Fruit fly (Drosophila melanogaster): ENCODE measurements around the gene Ets96B.

dm6 chr3R:24841635-24842034 lies 53.8 kb downstream of the Ets96B start, which contains the start of gene Esp:
- TF ChIP-seq h (optimal IDR thresholded peaks at IDR 0.05) (no peak), psq (optimal IDR thresholded peaks at IDR 0.05) (no peak), Myc (optimal IDR thresholded peaks at IDR 0.05) (no peak), Sin3A (optimal IDR thresholded peaks at IDR 0.05) (no peak)
